Fruit fly (Drosophila melanogaster): ENCODE results near the gene CG14448.

dm6 chr3L:22835144-22835964 lies 47.1 kb downstream of the CG14448 start, which contains the start of gene jim:
- TF ChIP-seq Atf3 (GFP tag; optimal IDR thresholded peaks at IDR 0.05) (no peak), psq (GFP tag; optimal IDR thresholded peaks at IDR 0.05) (peak; percentile 9), lbe (GFP tag; optimal IDR thresholded peaks at IDR 0.05) (peak; percentile 43), CG2678 (tag; optimal IDR thresholded peaks at IDR 0.05) (no peak), CG3995 (GFP tag; optimal IDR thresholded peaks at IDR 0.05) (no peak), lov (optimal IDR thresholded peaks at IDR 0.05) (no peak), lov (GFP tag; IDR thresholded peaks at IDR 0.05) (no peak), CG16815 (GFP tag; optimal IDR thresholded peaks at IDR 0.05) (no peak), CG1602 (GFP tag; optimal IDR thresholded peaks at IDR 0.05) (no peak), CG42726 (GFP tag; IDR thresholded peaks at IDR 0.05; ENCODE audit: partially characterized antibody) (no peak), CG5180 (GFP tag; optimal IDR thresholded peaks at IDR 0.05) (no peak), CG14050 (GFP tag; IDR thresholded peaks at IDR 0.05) (no peak; the same call in 2 of the 3 replicates), Oli (tag; optimal IDR thresholded peaks at IDR 0.05) (no peak), CG6272 (GFP tag; IDR thresholded peaks at IDR 0.05) (no peak)

All from whole organism, embryonic.